Fruit fly (Drosophila melanogaster): Measurements from ENCODE around the gene CG32633.

- no peak for TF ChIP-seq Hnf4 (GFP tag; optimal IDR thresholded peaks at IDR 0.05)
- no peak for TF ChIP-seq pan (optimal IDR thresholded peaks at IDR 0.05)
- no peak for TF ChIP-seq HLH106 (tag; optimal IDR thresholded peaks at IDR 0.05)
These were observed at the start of gene CG32633 for dm6 chrX:13561371-13561770.

All from whole organism, wandering third instar larva.